Worm (Caenorhabditis elegans): ENCODE measurements around the gene Y57A10B.7.

- TF ChIP-seq fkh-10 (GFP tag; optimal IDR thresholded peaks at IDR 0.05) (no peak), pha-2 (tag; optimal IDR thresholded peaks at IDR 0.05) (no peak), ttx-3 (tag; optimal IDR thresholded peaks at IDR 0.05) (no peak)
Observed at ce11 chrII:12386781-12387180, 6.8 kb downstream of the Y57A10B.7 start, which contains the start of gene sre-42.

All from whole organism, late embryonic.